Worm (Caenorhabditis elegans): ENCODE results near the gene grd-5.

Gene grd-5

ce11 chrV:8618738-8619137 is at the start of gene grd-5:
grd-5 (plus strand) TSS chrV:8619032.
- no peak for TF ChIP-seq aly-2 (tag; optimal IDR thresholded peaks at IDR 0.05)
- TF ChIP-seq sma-9 (GFP tag; optimal IDR thresholded peaks at IDR 0.05) = peak; percentile 39
- TF ChIP-seq sma-9 (tag; optimal IDR thresholded peaks at IDR 0.05) = no peak

ce11 chrV:8569172-8569571 is 49.7 kb upstream of the grd-5 start:
- TF ChIP-seq ama-1 (optimal IDR thresholded peaks at IDR 0.05) = no peak
- TF ChIP-seq snpc-4 (tag; optimal IDR thresholded peaks at IDR 0.05) = no peak
- TF ChIP-seq lin-39 (tag; optimal IDR thresholded peaks at IDR 0.05) = no peak
- no peak for TF ChIP-seq sma-3 (GFP tag; optimal IDR thresholded peaks at IDR 0.05)
- no peak for TF ChIP-seq aly-2 (tag; optimal IDR thresholded peaks at IDR 0.05)
- no peak for TF ChIP-seq nhr-21 (tag; optimal IDR thresholded peaks at IDR 0.05)
- no peak for TF ChIP-seq unc-55 (GFP tag; optimal IDR thresholded peaks at IDR 0.05)
- no peak for TF ChIP-seq skn-1 (tag; optimal IDR thresholded peaks at IDR 0.05)
- no peak for TF ChIP-seq ZK546.5 (tag; optimal IDR thresholded peaks at IDR 0.05)
- no peak for TF ChIP-seq R02D3.7 (tag; optimal IDR thresholded peaks at IDR 0.05)
- TF ChIP-seq unc-39 (tag; optimal IDR thresholded peaks at IDR 0.05) = no peak
- no peak for TF ChIP-seq nhr-129 (tag; optimal IDR thresholded peaks at IDR 0.05)
- TF ChIP-seq mab-5 (tag; optimal IDR thresholded peaks at IDR 0.05) = no peak
- TF ChIP-seq zag-1 (tag; optimal IDR thresholded peaks at IDR 0.05) = no peak
- no peak for TF ChIP-seq dmd-4 (tag; optimal IDR thresholded peaks at IDR 0.05)
- TF ChIP-seq mbf-1 (tag; optimal IDR thresholded peaks at IDR 0.05) = no peak

- TF ChIP-seq snpc-4 (tag; optimal IDR thresholded peaks at IDR 0.05) (peak; percentile 37), nhr-129 (tag; optimal IDR thresholded peaks at IDR 0.05) (peak; percentile 20), skn-1 (tag; optimal IDR thresholded peaks at IDR 0.05) (no peak), ztf-11 (tag; optimal IDR thresholded peaks at IDR 0.05) (no peak), ZK546.5 (tag; optimal IDR thresholded peaks at IDR 0.05) (no peak), nhr-10 (tag; optimal IDR thresholded peaks at IDR 0.05) (no peak), unc-39 (tag; optimal IDR thresholded peaks at IDR 0.05) (no peak), ztf-1 (GFP tag; conservative IDR thresholded peaks at IDR 0.05) (no peak), nhr-77 (tag; optimal IDR thresholded peaks at IDR 0.05) (peak; percentile 4), sma-3 (GFP tag; optimal IDR thresholded peaks at IDR 0.05) (peak; percentile 46), nhr-21 (tag; optimal IDR thresholded peaks at IDR 0.05) (peak; percentile 46), peb-1 (tag; optimal IDR thresholded peaks at IDR 0.05) (no peak), ceh-82 (tag; optimal IDR thresholded peaks at IDR 0.05) (no peak), gmeb-1 (tag; optimal IDR thresholded peaks at IDR 0.05) (peak; percentile 82), unc-55 (GFP tag; optimal IDR thresholded peaks at IDR 0.05) (peak; percentile 77), R02D3.7 (tag; optimal IDR thresholded peaks at IDR 0.05) (peak; percentile 33), Y55F3AM.14 (GFP tag; optimal IDR thresholded peaks at IDR 0.05) (no peak), nhr-12 (tag; optimal IDR thresholded peaks at IDR 0.05) (no peak), crh-2 (tag; optimal IDR thresholded peaks at IDR 0.05) (peak; percentile 63), fos-1 (tag; optimal IDR thresholded peaks at IDR 0.05) (peak; percentile 18), elt-3 (tag; optimal IDR thresholded peaks at IDR 0.05) (no peak), lin-11 (tag; optimal IDR thresholded peaks at IDR 0.05) (peak; percentile 41), mab-5 (tag; optimal IDR thresholded peaks at IDR 0.05) (peak; percentile 45), lin-13 (GFP tag; optimal IDR thresholded peaks at IDR 0.05) (peak; percentile 36), blmp-1 (tag; optimal IDR thresholded peaks at IDR 0.05; ENCODE audit: insufficient read depth) (no peak), alr-1 (tag; optimal IDR thresholded peaks at IDR 0.05) (no peak), F13H6.1 (tag; optimal IDR thresholded peaks at IDR 0.05) (peak; percentile 51), aly-2 (tag; optimal IDR thresholded peaks at IDR 0.05) (no peak), zag-1 (tag; optimal IDR thresholded peaks at IDR 0.05) (no peak), nhr-11 (tag; optimal IDR thresholded peaks at IDR 0.05) (no peak), ama-1 (optimal IDR thresholded peaks at IDR 0.05) (no peak), nhr-25 (tag; optimal IDR thresholded peaks at IDR 0.05) (no peak), C34F6.9 (tag; optimal IDR thresholded peaks at IDR 0.05) (no peak), ztf-4 (tag; optimal IDR thresholded peaks at IDR 0.05) (no peak), lsy-2 (tag; optimal IDR thresholded peaks at IDR 0.05) (peak; percentile 66 to 81), sem-4 (tag; optimal IDR thresholded peaks at IDR 0.05) (no peak), sma-9 (GFP tag; optimal IDR thresholded peaks at IDR 0.05) (peak; percentile 68), sma-9 (tag; optimal IDR thresholded peaks at IDR 0.05) (no peak)
These were observed 48.9 kb upstream of the grd-5 start, which contains the start of the genes F25G6.9 and symk-1 for ce11 chrV:8569841-8570361. F25G6.9 (minus strand) TSS chrV:8570000. symk-1 (plus strand) TSS chrV:8570311.

Data from whole organism, L2 larva.